Worm (Caenorhabditis elegans) whole organism, L1 larva: ENCODE measurements around the gene Y17D7B.4.

Source experiments
- C16A3.4 ChIP-seq: fragments of 150-350 bp; optimal IDR thresholded peaks from 2 replicates; lab custom pipeline; 2014; ENCODE audit warnings: missing biosample characterization, missing genetic modification characterization
- C34B4.2 ChIP-seq: sonication (generic microtip); optimal IDR thresholded peaks from 2 replicates; lab custom pipeline; 2017; ENCODE audit warnings: mild to moderate bottlenecking, missing genetic modification characterization, missing compliant biosample characterization
- F16B12.6 ChIP-seq: fragments of 150-350 bp; optimal IDR thresholded peaks from 2 replicates; lab custom pipeline; 2014; ENCODE audit warnings: missing biosample characterization, missing genetic modification characterization
- Y116A8C.19 ChIP-seq: sonication (generic microtip); optimal IDR thresholded peaks from 2 replicates; lab custom pipeline; 2016; ENCODE audit warnings: missing compliant biosample characterization, missing genetic modification characterization, borderline replicate concordance
- aly-2 ChIP-seq: fragments of 150-350 bp; optimal IDR thresholded peaks from 2 replicates; lab custom pipeline; 2014; ENCODE audit warnings: missing biosample characterization, missing genetic modification characterization
- blmp-1 ChIP-seq: fragments of 150-350 bp; optimal IDR thresholded peaks from 2 replicates; lab custom pipeline; 2014; ENCODE audit warnings: missing biosample characterization, missing genetic modification characterization
- ceh-63 ChIP-seq: fragments of 200-800 bp; sonication (Bioruptor generic); optimal IDR thresholded peaks from 2 replicates; lab custom pipeline; 2018; ENCODE audit warnings: mild to moderate bottlenecking, missing genetic modification characterization, missing compliant biosample characterization
- ceh-8 ChIP-seq: fragments of 200-800 bp; sonication (Bioruptor generic); optimal IDR thresholded peaks from 2 replicates; lab custom pipeline; 2018; ENCODE audit warnings: mild to moderate bottlenecking, missing genetic modification characterization, moderate library complexity, missing compliant biosample characterization
- dsc-1 ChIP-seq: sonication (generic microtip); optimal IDR thresholded peaks from 2 replicates; lab custom pipeline; 2016; ENCODE audit warnings: mild to moderate bottlenecking, missing genetic modification characterization, missing compliant biosample characterization
- efl-1 ChIP-seq, 4 experiments: fragments of 150-350 bp; optimal IDR thresholded peaks in 3 of 4; peaks in 1 of 4; 1 replicate in 1 of 4; 2 replicates in 3 of 4; lab custom pipeline; 2014; ENCODE audit warnings: missing biosample characterization in 2 of 4, missing genetic modification characterization in 2 of 4, missing genetic modification reagents in 2 of 4
- egl-27 ChIP-seq, 2 experiments: fragments of 150-350 bp in 1 of 2; sonication (generic microtip); optimal IDR thresholded peaks; 3 replicates each; lab custom pipeline; 2017 to 2018; ENCODE audit warnings: missing biosample characterization in 2 of 2, missing genetic modification characterization in 2 of 2, missing genetic modification reagents in 2 of 2
- ets-5 ChIP-seq: fragments of 200-800 bp; sonication (Bioruptor generic); IDR thresholded peaks from 2 replicates; pipeline ENCODE4 v1.3.6; 2022; ENCODE audit warnings: missing genetic modification characterization, missing compliant biosample characterization
- fkh-10 ChIP-seq: sonication (generic microtip); optimal IDR thresholded peaks from 2 replicates; lab custom pipeline; 2017; ENCODE audit warnings: missing biosample characterization, missing genetic modification reagents, missing genetic modification characterization
- fkh-4 ChIP-seq: sonication (generic microtip); optimal IDR thresholded peaks from 2 replicates; lab custom pipeline; 2016; ENCODE audit warnings: missing compliant biosample characterization, missing genetic modification characterization, borderline replicate concordance
- hlh-17 ChIP-seq: fragments of 200-800 bp; sonication (Bioruptor generic); optimal IDR thresholded peaks from 2 replicates; lab custom pipeline; 2018; ENCODE audit warnings: missing genetic modification characterization, mild to moderate bottlenecking, missing compliant biosample characterization, moderate library complexity, borderline replicate concordance
- hpl-2 ChIP-seq: fragments of 150-350 bp; optimal IDR thresholded peaks from 2 replicates; lab custom pipeline; 2014; ENCODE audit warnings: missing biosample characterization, missing genetic modification reagents, missing genetic modification characterization
- irx-1 ChIP-seq: sonication (generic microtip); optimal IDR thresholded peaks from 2 replicates; lab custom pipeline; 2016; ENCODE audit warnings: missing genetic modification characterization, missing compliant biosample characterization
- jun-1 ChIP-seq: fragments of 150-350 bp; optimal IDR thresholded peaks from 2 replicates; lab custom pipeline; 2014; ENCODE audit warnings: missing biosample characterization, missing genetic modification reagents, missing genetic modification characterization
- lsy-2 ChIP-seq, 2 experiments: fragments of 150-350 bp; optimal IDR thresholded peaks; 2 replicates each; lab custom pipeline; 2014; ENCODE audit warnings: missing biosample characterization in 2 of 2, missing genetic modification characterization in 2 of 2
- mdl-1 ChIP-seq, 2 experiments: fragments of 150-350 bp; optimal IDR thresholded peaks; 2 replicates each; lab custom pipeline; 2014 to 2017; ENCODE audit warnings: missing biosample characterization in 2 of 2, missing genetic modification characterization in 2 of 2, inconsistent platforms in 1 of 2
- nhr-12 ChIP-seq: sonication (generic microtip); optimal IDR thresholded peaks from 2 replicates; lab custom pipeline; 2017; ENCODE audit warnings: missing biosample characterization, missing genetic modification characterization
- nhr-19 ChIP-seq: fragments of 200-800 bp; sonication (Bioruptor generic); conservative IDR thresholded peaks from 2 replicates; pipeline ENCODE4 v1.3.6; 2022; ENCODE audit warnings: missing genetic modification characterization, missing compliant biosample characterization
- nhr-237 ChIP-seq: fragments of 150-350 bp; optimal IDR thresholded peaks from 2 replicates; lab custom pipeline; 2014; ENCODE audit warnings: missing biosample characterization, missing genetic modification characterization
- nhr-85 ChIP-seq: sonication (generic microtip); peaks from one replicate; lab custom pipeline; 2016; ENCODE audit warnings: missing genetic modification characterization, inconsistent platforms, missing compliant biosample characterization
- nhr-90 ChIP-seq: sonication (generic microtip); optimal IDR thresholded peaks from 2 replicates; lab custom pipeline; 2016; ENCODE audit warnings: mild to moderate bottlenecking, missing genetic modification characterization, missing compliant biosample characterization; ENCODE audit not compliant: poor library complexity
- pag-3 ChIP-seq: sonication (generic microtip); optimal IDR thresholded peaks from 2 replicates; lab custom pipeline; 2017; ENCODE audit warnings: missing genetic modification characterization, mild to moderate bottlenecking, missing compliant biosample characterization, antibody characterized with exemption, borderline replicate concordance; ENCODE audit not compliant: insufficient read depth
- sup-37 ChIP-seq: fragments of 200-800 bp; sonication (Bioruptor generic); optimal IDR thresholded peaks from 2 replicates; lab custom pipeline; 2018; ENCODE audit warnings: mild to moderate bottlenecking, missing genetic modification characterization, missing compliant biosample characterization
- swsn-7 ChIP-seq: sonication (generic microtip); optimal IDR thresholded peaks from 2 replicates; lab custom pipeline; 2016; ENCODE audit warnings: missing genetic modification characterization, missing compliant biosample characterization
- tbx-2 ChIP-seq: sonication (generic microtip); optimal IDR thresholded peaks from 2 replicates; lab custom pipeline; 2016; ENCODE audit warnings: missing genetic modification characterization, missing compliant biosample characterization
- zag-1 ChIP-seq: fragments of 150-350 bp; optimal IDR thresholded peaks from 2 replicates; lab custom pipeline; 2014; ENCODE audit warnings: missing biosample characterization, missing genetic modification characterization

The Y17D7B.4 gene

DNA sequence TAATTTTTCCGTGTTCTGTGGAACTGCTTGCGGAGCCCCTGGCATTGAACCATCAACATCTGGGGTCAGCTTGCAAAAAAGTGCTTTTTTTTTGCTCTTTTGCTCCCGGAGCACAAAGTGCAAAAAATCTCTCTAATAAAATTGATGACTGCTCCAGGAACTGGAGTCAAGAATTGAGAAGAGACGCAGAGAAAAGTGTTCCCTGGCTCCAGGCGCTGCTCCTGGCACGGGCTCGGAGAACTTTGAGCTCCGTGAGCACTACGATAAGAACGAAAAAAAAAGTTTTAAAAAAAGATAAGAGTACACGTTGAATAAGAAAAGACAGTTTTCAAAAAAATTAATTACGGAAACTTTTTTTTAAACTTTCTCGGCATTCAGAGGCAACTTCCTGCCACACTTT, 6.3 kb upstream of the Y17D7B.4 start:
- TF ChIP-seq dsc-1 (tag; lab: Kevin White, UChicago), result peak; percentile 31
- no peak for TF ChIP-seq fkh-10 (GFP tag; lab: Kevin White, UChicago)
- TF ChIP-seq, all 84 proteins: peak for 1

DNA sequence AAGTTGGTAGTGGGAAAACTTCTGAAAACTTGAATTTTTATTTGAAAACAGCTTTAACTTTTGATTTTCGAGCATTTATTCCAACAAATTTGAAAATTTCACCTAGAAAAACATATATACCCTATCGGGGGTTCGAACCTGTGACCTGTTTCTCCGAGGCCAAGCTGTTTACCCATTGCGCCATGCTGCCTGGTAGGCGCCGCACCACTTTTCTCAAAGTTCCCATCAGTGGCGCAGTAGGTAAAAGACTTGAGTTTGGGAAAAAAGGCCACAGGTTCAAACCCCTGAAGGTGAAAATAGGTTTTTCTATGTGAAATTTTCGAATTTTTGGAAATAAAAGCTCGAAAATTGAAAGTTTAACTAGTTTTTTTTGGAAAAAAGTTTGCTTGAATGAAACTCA, 4.1 kb upstream of the Y17D7B.4 start:
- TF ChIP-seq C34B4.2 (tag; lab: Kevin White, UChicago) (no peak), pag-3 (tag; lab: Kevin White, UChicago) (no peak)

ce11 chrV:18772761-18773160, 3.7 kb downstream of the Y17D7B.4 start, which contains the start of gene clec-257:
Gene clec-257, plus strand, starts transcription at chrV:18773061.
- TF ChIP-seq nhr-85 (tag; lab: Kevin White, UChicago) (peak; percentile 13), nhr-12 (tag; lab: Kevin White, UChicago) (no peak)

- TF ChIP-seq mdl-1 (tag; optimal IDR thresholded peaks at IDR 0.05; lab: Kevin White, UChicago) (no peak), egl-27 (tag; optimal IDR thresholded peaks at IDR 0.05; lab: Kevin White, UChicago) (no peak), ceh-8 (GFP tag; lab: Kevin White, UChicago) (no peak)
These were observed 4.6 kb downstream of the Y17D7B.4 start for ce11 chrV:18771804-18772386.

DNA sequence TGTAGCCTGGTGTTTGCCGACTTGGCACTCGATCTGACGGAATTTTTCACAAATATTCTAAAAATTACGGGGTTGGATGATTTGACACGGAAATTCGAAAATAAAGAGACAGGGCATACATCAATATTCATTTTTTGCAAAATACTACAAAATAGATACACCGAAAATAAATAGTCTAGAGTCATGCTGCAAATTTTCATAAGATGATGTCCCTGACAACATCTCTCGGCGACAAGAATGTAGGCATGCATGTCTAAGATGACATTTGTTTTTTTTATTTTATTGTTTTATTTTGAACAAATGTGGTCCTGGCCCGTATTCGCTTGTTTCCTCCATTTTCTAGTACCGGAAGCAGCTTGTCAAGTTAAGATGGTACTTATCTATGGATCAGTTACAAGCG, 5.1 kb downstream of the Y17D7B.4 start, which contains the start of gene clec-256:
Gene clec-256 (plus strand): TSS at position 301 of the 400 bp plus-strand sequence.
- TF ChIP-seq blmp-1 (tag; lab: Kevin White, UChicago), result no peak
- no peak for TF ChIP-seq mdl-1 (tag; optimal IDR thresholded peaks at IDR 0.05; lab: Kevin White, UChicago)
- TF ChIP-seq dsc-1 (tag; lab: Kevin White, UChicago), result no peak
- TF ChIP-seq hlh-17 (GFP tag; lab: Kevin White, UChicago), result no peak
- TF ChIP-seq nhr-237 (tag; lab: Kevin White, UChicago), result no peak
- no peak for TF ChIP-seq nhr-19
- TF ChIP-seq hpl-2, result no peak
- TF ChIP-seq nhr-90 (tag; lab: Kevin White, UChicago), result no peak
- no peak for TF ChIP-seq Y116A8C.19 (tag; lab: Kevin White, UChicago)
- TF ChIP-seq nhr-12 (tag; lab: Kevin White, UChicago), result no peak
- no peak for TF ChIP-seq ceh-8 (GFP tag; lab: Kevin White, UChicago)
- TF ChIP-seq aly-2 (tag; lab: Kevin White, UChicago), result no peak
- TF ChIP-seq ets-5 (GFP tag; lab: Robert Waterston, UW), result no peak
- TF ChIP-seq lsy-2 (tag; optimal IDR thresholded peaks at IDR 0.05; lab: Kevin White, UChicago), result no peak
- no peak for TF ChIP-seq tbx-2 (tag; lab: Kevin White, UChicago)
- TF ChIP-seq efl-1 (optimal IDR thresholded peaks at IDR 0.05; lab: Kevin White, UChicago), result no peak
- no peak for TF ChIP-seq efl-1 (GFP tag; optimal IDR thresholded peaks at IDR 0.05 in 1 of 2; lab: Kevin White, UChicago)
- TF ChIP-seq egl-27 (tag; optimal IDR thresholded peaks at IDR 0.05; lab: Kevin White, UChicago), result no peak
- TF ChIP-seq zag-1 (tag; lab: Kevin White, UChicago), result no peak
- no peak for TF ChIP-seq sup-37 (GFP tag; lab: Kevin White, UChicago)

DNA sequence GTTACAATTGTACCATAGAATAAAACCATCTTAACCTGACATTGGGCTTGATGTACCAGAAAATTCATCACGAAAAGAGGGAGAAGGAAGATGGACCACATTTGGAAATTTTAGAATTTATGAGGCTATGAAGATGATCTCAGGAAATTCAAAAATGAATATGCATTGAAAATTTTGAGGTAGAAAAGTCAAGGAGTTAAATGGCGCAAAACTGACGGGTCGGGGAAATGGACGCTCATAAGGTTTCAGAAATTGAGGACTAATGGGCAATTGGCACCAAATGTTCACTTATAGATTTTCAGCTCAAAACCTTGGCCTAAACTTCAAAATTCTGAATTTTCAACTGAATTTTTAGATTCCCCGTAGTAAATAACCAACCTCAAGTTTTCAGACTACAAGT, 5.9 kb downstream of the Y17D7B.4 start, which contains the start of gene clec-255:
Gene clec-255 (minus strand): TSS at position 101 of the 400 bp plus-strand sequence.
- TF ChIP-seq C16A3.4 (tag; lab: Kevin White, UChicago) (no peak), irx-1 (no peak), ceh-63 (GFP tag; lab: Kevin White, UChicago) (no peak), fkh-10 (GFP tag; lab: Kevin White, UChicago) (no peak), jun-1 (tag; lab: Kevin White, UChicago) (no peak), efl-1 (optimal IDR thresholded peaks at IDR 0.05; lab: Kevin White, UChicago) (no peak), efl-1 (GFP tag; optimal IDR thresholded peaks at IDR 0.05 in 1 of 2; lab: Kevin White, UChicago) (no peak), fkh-4 (tag; lab: Kevin White, UChicago) (no peak), F16B12.6 (tag; lab: Kevin White, UChicago) (no peak), swsn-7 (tag; lab: Kevin White, UChicago) (no peak)
